Fruit fly (Drosophila melanogaster) whole organism, embryonic: ENCODE measurements around the gene Agpat2.

ENCODE experiments used
- Dp ChIP-seq: fragments of 200-800 bp; sonication (Bioruptor generic); optimal IDR thresholded peaks from 2 replicates; lab custom pipeline; 2018; ENCODE audit warnings: missing biosample characterization, mild to moderate bottlenecking, missing genetic modification characterization, moderate library complexity
- HLH4C ChIP-seq: fragments of 200-800 bp; sonication (Bioruptor generic); IDR thresholded peaks from 3 replicates; pipeline ENCODE4 v1.3.6; 2022; ENCODE audit warnings: missing biosample characterization, missing genetic modification characterization; ENCODE audit not compliant: partially characterized antibody

dm6 chr2L:8424662-8425208, 39.1 kb downstream of the Agpat2 start:
- TF ChIP-seq HLH4C (GFP tag; lab: Robert Waterston, UW), result no peak
- TF ChIP-seq Dp (GFP tag; lab: Kevin White, UChicago), result no peak
